Fruit fly (Drosophila melanogaster) whole organism, embryonic: ENCODE measurements around the gene CG31388.

ENCODE experiments used
- Awh ChIP-seq: fragments of 200-800 bp; sonication (Bioruptor generic); IDR thresholded peaks from 2 replicates; pipeline ENCODE4, ENCODE4 v1.3.6; 2022; ENCODE audit warnings: missing biosample characterization, missing genetic modification characterization
- C15 ChIP-seq: fragments of 200-800 bp; sonication (Bioruptor generic); IDR thresholded peaks from 3 replicates; pipeline ENCODE4 v1.3.6; 2022; ENCODE audit warnings: missing biosample characterization, missing genetic modification characterization
- CG10462 ChIP-seq: fragments of 200-800 bp; sonication (Bioruptor generic); optimal IDR thresholded peaks from 2 replicates; lab custom pipeline; 2016; ENCODE audit warnings: missing biosample characterization, missing genetic modification characterization
- CG11085 ChIP-seq: fragments of 200-800 bp; sonication (Bioruptor generic); IDR thresholded peaks from 2 replicates; pipeline ENCODE4 v1.3.6; 2022; ENCODE audit warnings: missing biosample characterization, missing genetic modification characterization
- CG11723 ChIP-seq: fragments of 200-800 bp; sonication (Bioruptor generic); optimal IDR thresholded peaks from 2 replicates; lab custom pipeline; 2017; ENCODE audit warnings: missing biosample characterization, mild to moderate bottlenecking, missing genetic modification characterization
- CG1233 ChIP-seq: fragments of 200-800 bp; sonication (Bioruptor generic); optimal IDR thresholded peaks from 4 replicates; lab custom pipeline; 2018; ENCODE audit warnings: missing biosample characterization, mild to moderate bottlenecking, missing genetic modification characterization
- CG12744 ChIP-seq: fragments of 200-800 bp; sonication (Bioruptor generic); optimal IDR thresholded peaks from 2 replicates; lab custom pipeline; 2016; ENCODE audit warnings: missing biosample characterization, missing genetic modification characterization
- CG13123 ChIP-seq: fragments of 200-800 bp; sonication (Bioruptor generic); optimal IDR thresholded peaks from 2 replicates; lab custom pipeline; 2016; ENCODE audit warnings: missing biosample characterization, missing genetic modification characterization
- CG15514 ChIP-seq: fragments of 200-800 bp; sonication (Bioruptor generic); optimal IDR thresholded peaks from 3 replicates; lab custom pipeline; 2017; ENCODE audit warnings: missing biosample characterization, missing genetic modification characterization, mild to moderate bottlenecking, moderate library complexity, missing genetic modification reagents
- CG17385 ChIP-seq: fragments of 200-800 bp; sonication (Bioruptor generic); optimal IDR thresholded peaks from 3 replicates; lab custom pipeline; 2018; ENCODE audit warnings: missing biosample characterization, mild to moderate bottlenecking, missing genetic modification characterization
- CG17802 ChIP-seq: fragments of 200-800 bp; sonication (Bioruptor generic); optimal IDR thresholded peaks from 2 replicates; lab custom pipeline; 2018; ENCODE audit warnings: missing biosample characterization, mild to moderate bottlenecking, missing genetic modification characterization, moderate library complexity
- CG2712 ChIP-seq: fragments of 200-800 bp; optimal IDR thresholded peaks from 3 replicates; lab custom pipeline; 2019; ENCODE audit warnings: missing biosample characterization, mild to moderate bottlenecking, missing genetic modification characterization, moderate library complexity
- CG3163 ChIP-seq: fragments of 200-800 bp; sonication (Bioruptor generic); optimal IDR thresholded peaks from 3 replicates; lab custom pipeline; 2016; ENCODE audit warnings: missing biosample characterization, missing genetic modification characterization
- CG4707 ChIP-seq: fragments of 200-800 bp; sonication (Bioruptor generic); optimal IDR thresholded peaks from 2 replicates; lab custom pipeline; 2018; ENCODE audit warnings: missing biosample characterization, mild to moderate bottlenecking, missing genetic modification characterization, moderate library complexity
- CG4730 ChIP-seq: fragments of 200-800 bp; sonication (Bioruptor generic); IDR thresholded peaks from 2 replicates; pipeline ENCODE4 v1.3.6; 2022; ENCODE audit warnings: missing biosample characterization, missing genetic modification characterization
- CG5180 ChIP-seq: fragments of 200-800 bp; sonication (Bioruptor generic); optimal IDR thresholded peaks from 3 replicates; lab custom pipeline; 2017; ENCODE audit warnings: missing biosample characterization, missing genetic modification characterization, mild to moderate bottlenecking, moderate library complexity, missing genetic modification reagents
- CG6254 ChIP-seq: fragments of 200-800 bp; sonication (Bioruptor generic); optimal IDR thresholded peaks from 3 replicates; lab custom pipeline; 2017; ENCODE audit warnings: mild to moderate bottlenecking, missing biosample characterization, missing genetic modification reagents, missing genetic modification characterization
- CG6689 ChIP-seq: fragments of 200-800 bp; sonication (Bioruptor generic); IDR thresholded peaks from 2 replicates; pipeline ENCODE4 v1.3.6; 2022; ENCODE audit warnings: missing biosample characterization, missing genetic modification characterization
- CG9437 ChIP-seq: fragments of 200-800 bp; sonication (Bioruptor generic); optimal IDR thresholded peaks from 2 replicates; lab custom pipeline; 2018; ENCODE audit warnings: missing biosample characterization, mild to moderate bottlenecking, missing genetic modification characterization
- CHES-1-like ChIP-seq: fragments of 200-800 bp; sonication (Bioruptor generic); optimal IDR thresholded peaks from 2 replicates; lab custom pipeline; 2016; ENCODE audit warnings: missing biosample characterization, missing genetic modification characterization
- CTCF ChIP-seq: fragments of 200-800 bp; sonication (Bioruptor generic); optimal IDR thresholded peaks from 2 replicates; lab custom pipeline; 2017; ENCODE audit warnings: missing biosample characterization, mild to moderate bottlenecking, missing genetic modification characterization, moderate library complexity
- HHEX ChIP-seq: fragments of 200-800 bp; sonication (Bioruptor generic); optimal IDR thresholded peaks from 3 replicates; lab custom pipeline; 2017; ENCODE audit warnings: missing biosample characterization, mild to moderate bottlenecking, missing genetic modification characterization, missing genetic modification reagents
- Hand ChIP-seq: fragments of 200-800 bp; sonication (Bioruptor generic); optimal IDR thresholded peaks from 2 replicates; lab custom pipeline; 2017; ENCODE audit warnings: mild to moderate bottlenecking, missing biosample characterization, missing genetic modification reagents, missing genetic modification characterization
- HmgZ ChIP-seq: fragments of 200-800 bp; sonication (Bioruptor generic); optimal IDR thresholded peaks from 2 replicates; lab custom pipeline; 2018; ENCODE audit warnings: missing biosample characterization, mild to moderate bottlenecking, missing genetic modification characterization
- Meics ChIP-seq: fragments of 200-800 bp; sonication (Bioruptor generic); optimal IDR thresholded peaks from 2 replicates; lab custom pipeline; 2017; ENCODE audit warnings: missing biosample characterization, mild to moderate bottlenecking, missing genetic modification characterization
- Nf-YB ChIP-seq: fragments of 200-800 bp; sonication (Bioruptor generic); optimal IDR thresholded peaks from 3 replicates; lab custom pipeline; 2019; ENCODE audit warnings: missing biosample characterization, mild to moderate bottlenecking, missing genetic modification characterization, moderate library complexity
- Pdp1 ChIP-seq, 2 experiments: fragments of 200-800 bp; sonication (Bioruptor generic); optimal IDR thresholded peaks; 3 replicates each; lab custom pipeline; 2016; ENCODE audit warnings: missing biosample characterization in 2 of 2, missing genetic modification characterization in 2 of 2, mild to moderate bottlenecking in 1 of 2, moderate library complexity in 1 of 2
- Ptx1 ChIP-seq: fragments of 200-800 bp; sonication (Bioruptor generic); IDR thresholded peaks from 2 replicates; pipeline ENCODE4 v1.3.6; 2022; ENCODE audit warnings: missing biosample characterization, missing genetic modification characterization
- abd-A ChIP-seq: fragments of 200-800 bp; sonication (Bioruptor generic); optimal IDR thresholded peaks from 3 replicates; lab custom pipeline; 2019; ENCODE audit warnings: missing biosample characterization, mild to moderate bottlenecking, missing genetic modification characterization, moderate library complexity
- bowl ChIP-seq: fragments of 200-800 bp; sonication (Bioruptor generic); IDR thresholded peaks from 2 replicates; pipeline ENCODE4 v1.3.6; 2022; ENCODE audit warnings: missing biosample characterization, missing genetic modification characterization
- btn ChIP-seq: fragments of 200-800 bp; sonication (Bioruptor generic); optimal IDR thresholded peaks from 2 replicates; lab custom pipeline; 2016; ENCODE audit warnings: missing biosample characterization, missing genetic modification characterization
- chif ChIP-seq, 2 experiments: fragments of 200-800 bp; sonication (Bioruptor generic); optimal IDR thresholded peaks; 3 replicates each; lab custom pipeline; 2016; ENCODE audit warnings: missing biosample characterization in 2 of 2, missing genetic modification characterization in 2 of 2
- disco-r ChIP-seq: fragments of 200-800 bp; sonication (Bioruptor generic); optimal IDR thresholded peaks from 2 replicates; lab custom pipeline; 2016; ENCODE audit warnings: missing biosample characterization, missing genetic modification characterization
- fd96Cb ChIP-seq: fragments of 200-800 bp; sonication (Bioruptor generic); optimal IDR thresholded peaks from 2 replicates; lab custom pipeline; 2018; ENCODE audit warnings: missing biosample characterization, mild to moderate bottlenecking, missing genetic modification characterization, moderate library complexity
- gsb-n ChIP-seq: fragments of 200-800 bp; sonication (Bioruptor generic); optimal IDR thresholded peaks from 3 replicates; lab custom pipeline; 2018; ENCODE audit warnings: missing biosample characterization, mild to moderate bottlenecking, missing genetic modification characterization
- ham ChIP-seq: fragments of 200-800 bp; sonication (Bioruptor generic); IDR thresholded peaks from 2 replicates; pipeline ENCODE4 v1.3.6; 2022; ENCODE audit warnings: missing biosample characterization, missing genetic modification characterization
- hkb ChIP-seq, 2 experiments: fragments of 200-800 bp in 1 of 2; fragments of >200 bp in 1 of 2; sonication (Bioruptor generic) in 1 of 2; IDR thresholded peaks in 1 of 2; optimal IDR thresholded peaks in 1 of 2; 2 replicates each; pipeline versions ENCODE4 v1.3.6 to Lab custom; 2017 to 2022; ENCODE audit warnings: missing biosample characterization in 1 of 2, missing genetic modification characterization in 1 of 2
- hth ChIP-seq: fragments of >200 bp; optimal IDR thresholded peaks from 2 replicates; lab custom pipeline; 2017; ENCODE audit warnings: inconsistent platforms
- nom ChIP-seq: fragments of 200-800 bp; sonication (Bioruptor generic); optimal IDR thresholded peaks from 2 replicates; lab custom pipeline; 2017; ENCODE audit warnings: missing biosample characterization, missing genetic modification characterization, mild to moderate bottlenecking, moderate library complexity, missing genetic modification reagents
- odd ChIP-seq: fragments of 200-800 bp; sonication (Bioruptor generic); optimal IDR thresholded peaks from 2 replicates; lab custom pipeline; 2017; ENCODE audit warnings: missing biosample characterization, mild to moderate bottlenecking, missing genetic modification characterization
- pfk ChIP-seq: fragments of 200-800 bp; sonication (Bioruptor generic); optimal IDR thresholded peaks from 2 replicates; lab custom pipeline; 2018; ENCODE audit warnings: missing biosample characterization, mild to moderate bottlenecking, missing genetic modification characterization, moderate library complexity
- phol ChIP-seq: fragments of 200-800 bp; sonication (Bioruptor generic); optimal IDR thresholded peaks from 3 replicates; lab custom pipeline; 2018; ENCODE audit warnings: missing biosample characterization, mild to moderate bottlenecking, missing genetic modification characterization, moderate library complexity
- ranshi ChIP-seq: fragments of 200-800 bp; sonication (Bioruptor generic); IDR thresholded peaks from 2 replicates; pipeline ENCODE4 v1.3.6; 2022; ENCODE audit warnings: missing biosample characterization, missing genetic modification characterization
- shn ChIP-seq: fragments of 200-800 bp; sonication (Bioruptor generic); optimal IDR thresholded peaks from 3 replicates; lab custom pipeline; 2016; ENCODE audit warnings: missing biosample characterization, missing genetic modification characterization
- sim ChIP-seq: fragments of 200-800 bp; sonication (Bioruptor generic); IDR thresholded peaks from 2 replicates; pipeline ENCODE4 v1.3.6; 2022; ENCODE audit warnings: missing biosample characterization, missing genetic modification characterization
- sob ChIP-seq: fragments of 200-800 bp; sonication (Bioruptor generic); IDR thresholded peaks from 2 replicates; pipeline ENCODE4 v1.3.6; 2022; ENCODE audit warnings: missing biosample characterization, missing genetic modification characterization
- trem ChIP-seq: fragments of 200-800 bp; optimal IDR thresholded peaks from 3 replicates; lab custom pipeline; 2019; ENCODE audit warnings: missing biosample characterization, mild to moderate bottlenecking, missing genetic modification characterization, moderate library complexity
- unc-4 ChIP-seq: fragments of 200-800 bp; sonication (Bioruptor generic); IDR thresholded peaks from 2 replicates; pipeline ENCODE4 v1.3.6; 2022; ENCODE audit warnings: missing biosample characterization, missing genetic modification characterization; ENCODE audit not compliant: partially characterized antibody
- usp ChIP-seq: fragments of >200 bp; optimal IDR thresholded peaks from 2 replicates; lab custom pipeline; 2017; ENCODE audit warnings: missing biosample characterization, missing genetic modification characterization
- vvl ChIP-seq: fragments of 200-800 bp; sonication (Bioruptor generic); IDR thresholded peaks from 2 replicates; pipeline ENCODE4 v1.3.6; 2022; ENCODE audit warnings: missing biosample characterization, missing genetic modification characterization

The CG31388 gene

dm6 chr3R:11269013-11269412, 31.4 kb downstream of the CG31388 start (continued):
- TF ChIP-seq disco-r (GFP tag; lab: Kevin White, UChicago): peak; percentile 70
- peak; percentile 42 for TF ChIP-seq fd96Cb (tag; lab: Kevin White, UChicago)
- no peak for TF ChIP-seq hth (lab: Kevin White, UChicago)
- no peak for TF ChIP-seq ham
- no peak for TF ChIP-seq HmgZ
- peak; percentile 56 for TF ChIP-seq btn (GFP tag; lab: Kevin White, UChicago)
- peak; percentile 52; the same call in 1 of the 2 replicates for TF ChIP-seq sim
- peak; percentile 72 for TF ChIP-seq gsb-n (tag; lab: Kevin White, UChicago)
- peak; percentile 59 for TF ChIP-seq pfk (GFP tag; lab: Kevin White, UChicago)
- 0 out of 2 replicates have a peak, but pooled peaks have one; percentile 6 for TF ChIP-seq ranshi (GFP tag; lab: Robert Waterston, UW)
- TF ChIP-seq HHEX (GFP tag; lab: Kevin White, UChicago): peak; percentile 73
- TF ChIP-seq CG11723 (GFP tag; lab: Kevin White, UChicago): peak; percentile 68
- peak; percentile 40; the same call in 1 of the 2 replicates for TF ChIP-seq CG6689 (GFP tag; lab: Robert Waterston, UW)
- no peak; the same call in 1 of the 2 replicates for TF ChIP-seq sob (GFP tag; lab: Robert Waterston, UW)
- no peak for TF ChIP-seq bowl (GFP tag; lab: Robert Waterston, UW)
- TF ChIP-seq CG3163: peak; percentile 81
- no peak; the same call in 1 of the 2 replicates for TF ChIP-seq CG4730
- peak; percentile 58 for TF ChIP-seq Nf-YB
- TF ChIP-seq hkb (optimal IDR thresholded peaks at IDR 0.05; lab: Kevin White, UChicago): no peak
- TF ChIP-seq hkb (GFP tag; IDR thresholded peaks at IDR 0.05; lab: Robert Waterston, UW): no peak
- TF ChIP-seq Meics: peak; percentile 74
- TF ChIP-seq shn (GFP tag; lab: Kevin White, UChicago): peak; percentile 64
- TF ChIP-seq CG6254 (GFP tag; lab: Kevin White, UChicago): peak; percentile 85
- peak; percentile 87 for TF ChIP-seq trem (tag; lab: Kevin White, UChicago)
- TF ChIP-seq vvl: no peak
- TF ChIP-seq CG12744 (GFP tag; lab: Kevin White, UChicago): peak; percentile 37
- TF ChIP-seq CG10462 (GFP tag; lab: Kevin White, UChicago): peak; percentile 42
- TF ChIP-seq Awh: peak; percentile 72
- peak in 1 of 2 experiments; percentile 62 for TF ChIP-seq Pdp1 (GFP tag; optimal IDR thresholded peaks at IDR 0.05; lab: Kevin White, UChicago)
- TF ChIP-seq CG11085 (GFP tag; lab: Robert Waterston, UW): peak; percentile 19; the same call in 1 of the 2 replicates
- TF ChIP-seq usp: no peak
- TF ChIP-seq chif (GFP tag; optimal IDR thresholded peaks at IDR 0.05; lab: Kevin White, UChicago): peak in 1 of 2 experiments; percentile 75
- peak; percentile 90 for TF ChIP-seq CG4707 (GFP tag; lab: Kevin White, UChicago)
- peak; percentile 79 for TF ChIP-seq CG2712 (tag; lab: Kevin White, UChicago)
- TF ChIP-seq CG5180: peak; percentile 69
- no peak for TF ChIP-seq C15 (GFP tag; lab: Robert Waterston, UW)
- TF ChIP-seq CTCF (GFP tag; lab: Kevin White, UChicago): peak; percentile 94
- peak; percentile 71 for TF ChIP-seq CG17385 (GFP tag; lab: Kevin White, UChicago)
- no peak for TF ChIP-seq CHES-1-like (GFP tag; lab: Kevin White, UChicago)
- TF ChIP-seq CG1233 (GFP tag; lab: Kevin White, UChicago): peak; percentile 76
- TF ChIP-seq odd (GFP tag; lab: Kevin White, UChicago): peak; percentile 79
- TF ChIP-seq phol (tag; lab: Kevin White, UChicago): peak; percentile 48
- peak; percentile 24 for TF ChIP-seq nom (GFP tag; lab: Kevin White, UChicago)
- peak; percentile 41 for TF ChIP-seq CG9437 (GFP tag; lab: Kevin White, UChicago)
- peak; percentile 54 for TF ChIP-seq Hand (GFP tag; lab: Kevin White, UChicago)
- no peak for TF ChIP-seq CG13123 (GFP tag; lab: Kevin White, UChicago)
- peak; percentile 43; the same call in 1 of the 2 replicates for TF ChIP-seq Ptx1
- TF ChIP-seq CG15514: peak; percentile 63
- TF ChIP-seq abd-A: no peak
- peak; percentile 73 for TF ChIP-seq CG17802
- TF ChIP-seq unc-4 (GFP tag; lab: Robert Waterston, UW): no peak
